Fruit fly (Drosophila melanogaster) whole organism, embryonic: ENCODE measurements around the gene Spc105R.

Experiments used
- ATbp ChIP-seq: fragments of 200-800 bp; sonication (Bioruptor generic); optimal IDR thresholded peaks from 2 replicates; lab custom pipeline; 2017; ENCODE audit warnings: missing biosample characterization, mild to moderate bottlenecking, missing genetic modification characterization, missing genetic modification reagents
- Bdp1 ChIP-seq: fragments of 200-800 bp; sonication (Bioruptor generic); optimal IDR thresholded peaks from 3 replicates; lab custom pipeline; 2016; ENCODE audit warnings: missing biosample characterization, missing genetic modification characterization
- C15 ChIP-seq: fragments of 200-800 bp; sonication (Bioruptor generic); IDR thresholded peaks from 3 replicates; pipeline ENCODE4 v1.3.6; 2022; ENCODE audit warnings: missing biosample characterization, missing genetic modification characterization
- CG10979 ChIP-seq: fragments of 200-800 bp; sonication (Bioruptor generic); optimal IDR thresholded peaks from 2 replicates; lab custom pipeline; 2018; ENCODE audit warnings: missing biosample characterization, mild to moderate bottlenecking, missing genetic modification characterization, moderate library complexity
- CG11085 ChIP-seq: fragments of 200-800 bp; sonication (Bioruptor generic); IDR thresholded peaks from 2 replicates; pipeline ENCODE4 v1.3.6; 2022; ENCODE audit warnings: missing biosample characterization, missing genetic modification characterization
- CG11504 ChIP-seq: fragments of 200-800 bp; sonication (Bioruptor generic); optimal IDR thresholded peaks from 3 replicates; lab custom pipeline; 2019; ENCODE audit warnings: missing biosample characterization, mild to moderate bottlenecking, missing genetic modification characterization, moderate library complexity
- CG12219 ChIP-seq: fragments of 200-800 bp; sonication (Bioruptor generic); optimal IDR thresholded peaks from 3 replicates; lab custom pipeline; 2018; ENCODE audit warnings: missing biosample characterization, mild to moderate bottlenecking, missing genetic modification characterization
- CG12744 ChIP-seq: fragments of 200-800 bp; sonication (Bioruptor generic); optimal IDR thresholded peaks from 2 replicates; lab custom pipeline; 2016; ENCODE audit warnings: missing biosample characterization, missing genetic modification characterization
- CG13424 ChIP-seq: fragments of 200-800 bp; sonication (Bioruptor generic); optimal IDR thresholded peaks from 2 replicates; lab custom pipeline; 2019; ENCODE audit warnings: missing biosample characterization, mild to moderate bottlenecking, missing genetic modification characterization, moderate library complexity
- CG15601 ChIP-seq: fragments of 200-800 bp; sonication (Bioruptor generic); optimal IDR thresholded peaks from 3 replicates; lab custom pipeline; 2019; ENCODE audit warnings: missing biosample characterization, mild to moderate bottlenecking, missing genetic modification characterization, moderate library complexity
- CG1602 ChIP-seq: fragments of 200-800 bp; sonication (Bioruptor generic); optimal IDR thresholded peaks from 3 replicates; lab custom pipeline; 2016; ENCODE audit warnings: missing biosample characterization, missing genetic modification characterization
- CG18476 ChIP-seq: fragments of 200-800 bp; sonication (Bioruptor generic); optimal IDR thresholded peaks from 2 replicates; lab custom pipeline; 2016; ENCODE audit warnings: missing biosample characterization, mild to moderate bottlenecking, missing genetic modification characterization
- CG2202 ChIP-seq: fragments of 200-800 bp; sonication (Bioruptor generic); optimal IDR thresholded peaks from 2 replicates; lab custom pipeline; 2018; ENCODE audit warnings: missing biosample characterization, mild to moderate bottlenecking, missing genetic modification characterization
- CG34422 ChIP-seq: fragments of 200-800 bp; sonication (Bioruptor generic); IDR thresholded peaks from 3 replicates; pipeline ENCODE4 v1.3.6; 2022; ENCODE audit warnings: missing biosample characterization, missing genetic modification characterization
- CG3838 ChIP-seq: fragments of 200-800 bp; sonication (Bioruptor generic); optimal IDR thresholded peaks from 3 replicates; lab custom pipeline; 2016; ENCODE audit warnings: missing biosample characterization, missing genetic modification characterization
- CG4360 ChIP-seq: fragments of 200-800 bp; sonication (Bioruptor generic); IDR thresholded peaks from 2 replicates; pipeline ENCODE4 v1.3.6; 2022; ENCODE audit warnings: missing biosample characterization, missing genetic modification characterization
- CG6765 ChIP-seq: fragments of 200-800 bp; sonication (Bioruptor generic); optimal IDR thresholded peaks from 3 replicates; lab custom pipeline; 2017; ENCODE audit warnings: missing biosample characterization, mild to moderate bottlenecking, missing genetic modification characterization
- CG6813 ChIP-seq: fragments of 200-800 bp; sonication (Bioruptor generic); optimal IDR thresholded peaks from 2 replicates; lab custom pipeline; 2017; ENCODE audit warnings: missing biosample characterization, missing genetic modification characterization, mild to moderate bottlenecking, moderate library complexity, missing genetic modification reagents
- CG8089 ChIP-seq: fragments of 200-800 bp; sonication (Bioruptor generic); optimal IDR thresholded peaks from 3 replicates; lab custom pipeline; 2016; ENCODE audit warnings: missing biosample characterization, missing genetic modification characterization
- CG9817 ChIP-seq: fragments of 200-800 bp; sonication (Bioruptor generic); optimal IDR thresholded peaks from 2 replicates; lab custom pipeline; 2018; ENCODE audit warnings: missing biosample characterization, mild to moderate bottlenecking, missing genetic modification characterization, moderate library complexity
- Chrac-16 ChIP-seq: fragments of 200-800 bp; sonication (Bioruptor generic); optimal IDR thresholded peaks from 3 replicates; lab custom pipeline; 2016; ENCODE audit warnings: missing biosample characterization, missing genetic modification characterization
- Drgx ChIP-seq: fragments of 200-800 bp; sonication (Bioruptor generic); IDR thresholded peaks from 2 replicates; pipeline ENCODE4 v1.3.6; 2022; ENCODE audit warnings: missing biosample characterization, missing genetic modification characterization
- Elba2 ChIP-seq: fragments of 200-800 bp; sonication (Bioruptor generic); optimal IDR thresholded peaks from 3 replicates; lab custom pipeline; 2016; ENCODE audit warnings: missing biosample characterization, missing genetic modification characterization
- GATAe ChIP-seq: fragments of 200-800 bp; sonication (Bioruptor generic); conservative IDR thresholded peaks from 2 replicates; pipeline ENCODE4 v1.3.6; 2022; ENCODE audit warnings: missing biosample characterization, missing genetic modification characterization
- H2.0 ChIP-seq: fragments of 200-800 bp; sonication (Bioruptor generic); IDR thresholded peaks from 2 replicates; pipeline ENCODE4 v1.3.6; 2022; ENCODE audit warnings: missing biosample characterization, missing genetic modification characterization
- HLHmδ ChIP-seq: fragments of 200-800 bp; sonication (Bioruptor generic); optimal IDR thresholded peaks from 2 replicates; lab custom pipeline; 2018; ENCODE audit warnings: missing biosample characterization, mild to moderate bottlenecking, missing genetic modification characterization, moderate library complexity
- HmgD ChIP-seq: fragments of 200-800 bp; sonication (Bioruptor generic); optimal IDR thresholded peaks from 3 replicates; lab custom pipeline; 2016; ENCODE audit warnings: missing biosample characterization, missing genetic modification characterization
- Nf-YB ChIP-seq: fragments of 200-800 bp; sonication (Bioruptor generic); optimal IDR thresholded peaks from 3 replicates; lab custom pipeline; 2019; ENCODE audit warnings: missing biosample characterization, mild to moderate bottlenecking, missing genetic modification characterization, moderate library complexity
- Oli ChIP-seq: fragments of 200-800 bp; sonication (Bioruptor generic); optimal IDR thresholded peaks from 2 replicates; lab custom pipeline; 2018; ENCODE audit warnings: missing biosample characterization, mild to moderate bottlenecking, missing genetic modification characterization, moderate library complexity
- Rfx ChIP-seq: fragments of 200-800 bp; sonication (Bioruptor generic); IDR thresholded peaks from 2 replicates; pipeline ENCODE4 v1.3.6; 2022; ENCODE audit warnings: missing biosample characterization, missing genetic modification characterization
- aop ChIP-seq: fragments of 200-800 bp; sonication (Bioruptor generic); IDR thresholded peaks from 2 replicates; pipeline ENCODE4 v1.3.6; 2022; ENCODE audit warnings: missing biosample characterization, missing genetic modification characterization
- bigmax ChIP-seq: fragments of 200-800 bp; sonication (Bioruptor generic); optimal IDR thresholded peaks from 2 replicates; lab custom pipeline; 2018; ENCODE audit warnings: missing biosample characterization, mild to moderate bottlenecking, missing genetic modification characterization
- cad ChIP-seq: fragments of >200 bp; optimal IDR thresholded peaks from 2 replicates; lab custom pipeline; 2017; ENCODE audit warnings: missing biosample characterization, missing genetic modification characterization
- chm ChIP-seq: fragments of 200-800 bp; sonication (Bioruptor generic); IDR thresholded peaks from 2 replicates; pipeline ENCODE4 v1.3.6; 2022; ENCODE audit warnings: missing biosample characterization, missing genetic modification characterization
- croc ChIP-seq: fragments of 200-800 bp; sonication (Bioruptor generic); conservative IDR thresholded peaks from 3 replicates; pipeline ENCODE4 v1.3.6; 2022; ENCODE audit warnings: missing biosample characterization, missing genetic modification characterization
- dpn ChIP-seq, 2 experiments: fragments of 200-800 bp; sonication (Bioruptor generic); optimal IDR thresholded peaks; 3 replicates each; lab custom pipeline; 2016; ENCODE audit warnings: missing biosample characterization in 2 of 2, missing genetic modification characterization in 2 of 2
- ems ChIP-seq: fragments of 200-800 bp; sonication (Bioruptor generic); optimal IDR thresholded peaks from 3 replicates; lab custom pipeline; 2016; ENCODE audit warnings: missing biosample characterization, missing genetic modification characterization
- exex ChIP-seq: fragments of 200-800 bp; sonication (Bioruptor generic); optimal IDR thresholded peaks from 4 replicates; lab custom pipeline; 2018; ENCODE audit warnings: missing biosample characterization, mild to moderate bottlenecking, missing genetic modification characterization, moderate library complexity
- ftz-f1 ChIP-seq: fragments of 200-800 bp; sonication (Bioruptor generic); optimal IDR thresholded peaks from 2 replicates; lab custom pipeline; 2016; ENCODE audit warnings: missing biosample characterization, missing genetic modification characterization
- gcm2 ChIP-seq: fragments of 200-800 bp; sonication (Bioruptor generic); optimal IDR thresholded peaks from 2 replicates; lab custom pipeline; 2016; ENCODE audit warnings: missing biosample characterization, missing genetic modification characterization
- hkb ChIP-seq, 2 experiments: fragments of 200-800 bp in 1 of 2; fragments of >200 bp in 1 of 2; sonication (Bioruptor generic) in 1 of 2; IDR thresholded peaks in 1 of 2; optimal IDR thresholded peaks in 1 of 2; 2 replicates each; pipeline versions ENCODE4 v1.3.6 to Lab custom; 2017 to 2022; ENCODE audit warnings: missing biosample characterization in 1 of 2, missing genetic modification characterization in 1 of 2
- lov ChIP-seq, 2 experiments: fragments of 200-800 bp in 1 of 2; fragments of >200 bp in 1 of 2; sonication (Bioruptor generic) in 1 of 2; IDR thresholded peaks in 1 of 2; optimal IDR thresholded peaks in 1 of 2; 2 replicates in 1 of 2; 3 replicates in 1 of 2; pipeline versions ENCODE4 v1.3.6 to Lab custom; 2017 to 2022; ENCODE audit warnings: missing biosample characterization in 1 of 2, missing genetic modification characterization in 1 of 2
- pan ChIP-seq, 4 experiments: fragments of >200 bp in 3 of 4; fragments of 200-800 bp in 1 of 4; sonication (Bioruptor generic) in 1 of 4; optimal IDR thresholded peaks in 3 of 4; IDR thresholded peaks in 1 of 4; 2 replicates each; pipeline versions ENCODE4 v1.3.6 to Lab custom; 2017 to 2022; ENCODE audit warnings: missing biosample characterization in 2 of 4, missing genetic modification characterization in 2 of 4, mixed read lengths in 1 of 4
- phol ChIP-seq: fragments of 200-800 bp; sonication (Bioruptor generic); optimal IDR thresholded peaks from 3 replicates; lab custom pipeline; 2018; ENCODE audit warnings: missing biosample characterization, mild to moderate bottlenecking, missing genetic modification characterization, moderate library complexity
- sens-2 ChIP-seq: fragments of 200-800 bp; sonication (Bioruptor generic); IDR thresholded peaks from 2 replicates; pipeline ENCODE4 v1.3.6; 2022; ENCODE audit warnings: missing biosample characterization, missing genetic modification characterization
- sug ChIP-seq: fragments of 200-800 bp; optimal IDR thresholded peaks from 2 replicates; lab custom pipeline; 2019; ENCODE audit warnings: missing biosample characterization, mild to moderate bottlenecking, missing genetic modification characterization, moderate library complexity
- usp ChIP-seq: fragments of >200 bp; optimal IDR thresholded peaks from 2 replicates; lab custom pipeline; 2017; ENCODE audit warnings: missing biosample characterization, missing genetic modification characterization

Spc105R gene

dm6 chr3L:20784812-20785671 is 15.2 kb upstream of the Spc105R start (continued):
- peak; percentile 61 for TF ChIP-seq CG11504
- no peak for TF ChIP-seq croc (GFP tag; lab: Robert Waterston, UW)
- no peak for TF ChIP-seq gcm2 (GFP tag; lab: Kevin White, UChicago)
- peak; percentile 19 for TF ChIP-seq cad (GFP tag; lab: Kevin White, UChicago)
- no peak for TF ChIP-seq Nf-YB (GFP tag; lab: Kevin White, UChicago)
- peak; percentile 59 for TF ChIP-seq Oli (tag; lab: Kevin White, UChicago)
- TF ChIP-seq Rfx (GFP tag; lab: Robert Waterston, UW): peak; percentile 33; the same call in 1 of the 2 replicates
- TF ChIP-seq CG9817 (tag; lab: Kevin White, UChicago): no peak
- TF ChIP-seq ems (GFP tag; lab: Kevin White, UChicago): peak; percentile 19
- TF ChIP-seq Bdp1 (GFP tag; lab: Kevin White, UChicago): no peak
- peak; percentile 79 for TF ChIP-seq HLHmδ (GFP tag; lab: Kevin White, UChicago)
- TF ChIP-seq aop (GFP tag; lab: Robert Waterston, UW): no peak
- TF ChIP-seq CG6765 (GFP tag; lab: Kevin White, UChicago): no peak
- no peak for TF ChIP-seq CG3838 (GFP tag; lab: Kevin White, UChicago)
- TF ChIP-seq CG2202 (tag; lab: Kevin White, UChicago): no peak
- TF ChIP-seq CG4360 (GFP tag; lab: Robert Waterston, UW): peak; percentile 37; the same call in 1 of the 2 replicates
- peak; percentile 30 to 46 for TF ChIP-seq dpn (GFP tag; optimal IDR thresholded peaks at IDR 0.05; lab: Kevin White, UChicago)
- TF ChIP-seq sens-2 (GFP tag; lab: Robert Waterston, UW): peak; percentile 35; the same call in 1 of the 2 replicates
- TF ChIP-seq CG8089 (GFP tag; lab: Kevin White, UChicago): peak; percentile 18
- TF ChIP-seq CG34422 (GFP tag; lab: Robert Waterston, UW): peak; percentile 45; the same call in 1 of the 3 replicates
- TF ChIP-seq pan (optimal IDR thresholded peaks at IDR 0.05; lab: Kevin White, UChicago): no peak
- TF ChIP-seq pan (GFP tag; optimal IDR thresholded peaks at IDR 0.05 in 1 of 2, IDR thresholded peaks at IDR 0.05 in 1 of 2): no peak
- peak; percentile 20 for TF ChIP-seq CG12219
- peak; percentile 37 for TF ChIP-seq bigmax
- TF ChIP-seq CG18476 (GFP tag; lab: Kevin White, UChicago): peak; percentile 17
- no peak for TF ChIP-seq CG11085 (GFP tag; lab: Robert Waterston, UW)
- no peak for TF ChIP-seq HmgD (GFP tag; lab: Kevin White, UChicago)
- TF ChIP-seq lov (optimal IDR thresholded peaks at IDR 0.05; lab: Kevin White, UChicago): no peak
- no peak for TF ChIP-seq lov (GFP tag; IDR thresholded peaks at IDR 0.05; lab: Robert Waterston, UW)
- no peak for TF ChIP-seq CG12744 (GFP tag; lab: Kevin White, UChicago)
- peak; percentile 73 for TF ChIP-seq sug (tag; lab: Kevin White, UChicago)
- no peak for TF ChIP-seq usp
- TF ChIP-seq ftz-f1 (GFP tag; lab: Kevin White, UChicago): peak; percentile 80
- TF ChIP-seq ATbp (GFP tag; lab: Kevin White, UChicago): peak; percentile 22
- no peak for TF ChIP-seq H2.0
- peak; percentile 40 for TF ChIP-seq CG6813 (GFP tag; lab: Kevin White, UChicago)
- TF ChIP-seq CG1602 (GFP tag; lab: Kevin White, UChicago): no peak
- TF ChIP-seq exex (tag; lab: Kevin White, UChicago): peak; percentile 5
- no peak for TF ChIP-seq Elba2 (GFP tag; lab: Kevin White, UChicago)
- TF ChIP-seq CG15601 (tag; lab: Kevin White, UChicago): peak; percentile 49
- TF ChIP-seq Drgx (GFP tag; lab: Robert Waterston, UW): peak; percentile 46; the same call in 1 of the 2 replicates
- peak; percentile 71 for TF ChIP-seq chm (GFP tag; lab: Robert Waterston, UW)
- peak; percentile 4 for TF ChIP-seq Chrac-16 (GFP tag; lab: Kevin White, UChicago)
- TF ChIP-seq CG10979 (tag; lab: Kevin White, UChicago): peak; percentile 2
- TF ChIP-seq hkb (optimal IDR thresholded peaks at IDR 0.05; lab: Kevin White, UChicago): no peak
- peak; percentile 48; the same call in 1 of the 2 replicates for TF ChIP-seq hkb (GFP tag; IDR thresholded peaks at IDR 0.05; lab: Robert Waterston, UW)
- TF ChIP-seq GATAe: no peak
- peak; percentile 50 for TF ChIP-seq phol (tag; lab: Kevin White, UChicago)
- TF ChIP-seq CG13424 (tag; lab: Kevin White, UChicago): peak; percentile 50
- TF ChIP-seq C15 (GFP tag; lab: Robert Waterston, UW): no peak
